Worm (Caenorhabditis elegans) whole organism, dauer: ENCODE measurements around the gene K12H6.10.
"Not testable (repeated sequence)": the region's sequence is repeated elsewhere in the genome, so short reads cannot be mapped to it uniquely, and the experiment has no call there.

Experiments used
- unc-62 ChIP-seq: sonication (generic microtip); optimal IDR thresholded peaks from 2 replicates; lab custom pipeline; 2017; ENCODE audit warnings: missing biosample characterization, missing genetic modification reagents, missing genetic modification characterization

The K12H6.10 gene

DNA sequence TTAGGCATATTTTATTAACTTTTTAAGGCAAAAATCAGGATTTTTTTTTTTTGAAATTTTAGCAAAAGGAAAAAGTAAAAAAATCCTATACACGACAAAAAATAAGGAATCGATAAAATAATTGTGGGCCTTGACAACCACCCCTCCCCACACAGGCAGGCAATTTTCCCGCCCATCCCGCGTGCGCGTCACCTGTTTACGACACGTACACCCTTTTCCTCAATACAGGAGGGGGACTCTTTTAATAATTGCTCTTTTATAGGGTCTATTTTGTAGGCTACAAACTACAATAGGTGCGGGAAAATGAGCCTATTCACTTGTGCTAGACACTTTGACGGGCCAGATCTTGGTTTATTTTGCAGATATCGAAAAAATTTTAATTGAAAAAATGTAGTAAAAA lies 9.9 kb downstream of the K12H6.10 start:
- no peak for TF ChIP-seq unc-62 (GFP tag; lab: Kevin White, UChicago)

DNA sequence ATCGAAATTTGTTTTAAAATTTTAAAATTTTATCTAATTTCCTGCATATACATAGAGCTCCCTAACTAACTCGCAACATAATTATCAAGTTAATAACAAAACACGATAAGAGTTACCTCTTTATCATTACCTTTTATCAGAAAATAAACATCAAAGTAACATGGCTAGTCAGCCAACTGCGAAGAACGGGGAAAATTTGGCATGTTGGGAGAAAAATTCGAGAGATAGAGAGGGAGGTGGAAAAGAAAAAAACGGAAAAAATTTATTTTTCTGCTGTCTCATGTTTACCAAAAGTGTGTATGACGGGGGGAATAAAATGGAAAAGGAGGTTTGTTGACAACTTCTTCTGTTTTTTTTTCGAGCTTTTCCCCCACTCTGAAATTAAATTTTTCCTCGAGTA lies 11.4 kb downstream of the K12H6.10 start:
- no peak for TF ChIP-seq unc-62 (GFP tag; lab: Kevin White, UChicago)

DNA sequence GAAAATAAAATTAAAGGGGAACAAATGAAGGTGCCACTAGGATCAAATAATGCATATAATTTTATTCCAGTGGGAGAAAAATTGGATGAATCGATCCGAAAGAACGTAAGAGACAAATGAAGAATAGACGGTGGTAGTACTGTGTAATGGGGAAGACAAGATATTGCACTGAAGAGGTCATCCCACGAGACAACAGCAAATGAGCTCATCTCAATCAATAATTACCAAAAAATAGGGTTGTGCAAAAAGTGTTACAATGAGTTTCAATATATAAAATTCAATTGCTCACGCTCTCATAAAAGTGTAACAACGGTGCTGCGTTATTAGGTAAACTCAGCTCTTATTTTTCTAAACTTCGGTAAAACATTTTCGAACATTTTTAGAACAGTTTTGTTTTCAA lies 14.2 kb downstream of the K12H6.10 start, which contains the start of gene K12H6.7:
Gene K12H6.7, minus strand, starts transcription at position 101 of the 400 bp plus-strand sequence.
- no peak for TF ChIP-seq unc-62 (GFP tag; lab: Kevin White, UChicago)

DNA sequence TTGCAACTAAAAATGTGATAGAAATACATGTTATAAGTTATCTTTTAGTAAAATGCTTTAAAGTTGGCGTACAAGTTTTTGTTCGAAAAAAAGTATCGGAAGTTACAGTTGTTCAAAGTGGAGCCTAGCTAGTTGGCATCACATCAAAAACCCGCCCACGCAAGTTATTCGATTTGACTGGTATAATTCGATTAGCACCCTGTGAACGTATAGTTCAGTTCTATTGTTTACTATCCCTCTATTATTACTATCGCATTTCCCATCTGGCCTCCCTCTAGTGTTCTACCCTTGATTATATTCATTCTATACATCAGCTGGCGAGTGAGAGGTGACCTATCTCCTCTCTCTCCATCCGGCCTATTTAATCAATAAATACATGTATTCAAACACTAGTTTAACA lies 16.3 kb downstream of the K12H6.10 start, which contains the start of gene Y110A2AL.4:
Gene Y110A2AL.4, plus strand, starts transcription at position 301 of the 400 bp plus-strand sequence.
- not testable (repeated sequence) for TF ChIP-seq unc-62 (GFP tag; lab: Kevin White, UChicago)

DNA sequence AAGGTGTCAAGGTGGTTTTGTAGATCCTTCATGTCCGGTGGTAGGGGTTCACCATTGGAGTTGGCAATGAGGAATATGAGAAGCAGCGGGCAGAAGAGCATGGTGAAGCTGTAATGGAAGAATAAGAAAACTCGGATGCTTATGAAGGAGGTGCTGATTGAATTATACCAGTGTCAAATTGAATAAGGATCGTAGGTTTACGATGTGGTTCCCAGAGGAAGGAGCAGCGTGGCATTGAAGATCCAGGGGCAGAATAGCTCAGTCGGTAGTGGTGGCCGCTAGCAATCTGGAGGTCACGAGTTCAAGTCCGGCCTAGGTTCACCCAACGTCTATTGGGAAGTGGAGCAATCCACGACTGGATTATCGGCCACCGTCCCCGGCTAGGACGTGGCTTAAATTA lies 18.9 kb downstream of the K12H6.10 start, which contains the start of gene Y110A2AL.6:
Gene Y110A2AL.6, minus strand, starts transcription at position 101 of the 400 bp plus-strand sequence.
- TF ChIP-seq unc-62 (GFP tag; lab: Kevin White, UChicago): no peak

DNA sequence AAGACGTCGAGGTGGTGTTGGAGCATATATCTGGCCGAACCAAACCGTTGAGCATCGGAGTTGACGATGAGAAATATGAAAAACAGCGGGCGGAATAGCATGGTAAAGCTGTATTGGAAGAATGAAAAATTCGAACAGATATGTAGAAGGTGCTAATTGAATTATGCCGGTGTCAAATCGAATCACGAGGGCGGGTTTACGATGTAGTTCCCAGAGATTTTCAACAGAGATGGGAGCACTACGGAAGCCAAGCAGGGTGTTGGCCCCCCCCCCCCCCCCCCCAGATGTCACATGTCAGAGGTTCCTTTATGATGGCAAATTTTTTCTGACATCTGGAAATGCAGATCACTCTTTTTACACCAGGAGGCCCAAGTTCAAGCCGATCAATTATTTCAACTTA lies 20.4 kb downstream of the K12H6.10 start, which contains the start of gene Y110A2AL.7:
Gene Y110A2AL.7, minus strand, starts transcription at position 101 of the 400 bp plus-strand sequence.
- TF ChIP-seq unc-62 (GFP tag; lab: Kevin White, UChicago): no peak

DNA sequence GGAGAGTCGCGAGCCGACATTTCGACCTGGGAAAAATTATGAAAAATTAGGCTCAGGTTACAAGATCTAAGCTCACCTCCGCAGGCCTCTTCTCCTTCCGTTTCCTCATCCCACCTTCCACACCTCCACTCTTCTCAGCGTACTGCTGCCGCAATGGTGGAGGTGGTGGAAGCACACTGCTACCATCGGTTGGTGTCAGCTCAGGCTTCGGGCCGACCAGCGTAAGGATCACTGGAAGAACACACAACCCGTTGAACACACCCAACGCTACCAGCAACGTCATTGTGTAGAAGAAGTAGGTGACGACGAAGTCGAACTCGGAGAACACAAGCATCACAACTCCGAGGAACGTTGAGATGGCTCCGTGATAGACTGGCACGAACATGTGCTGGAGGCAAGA lies 23.0 kb downstream of the K12H6.10 start:
- no peak for TF ChIP-seq unc-62 (GFP tag; lab: Kevin White, UChicago)

DNA sequence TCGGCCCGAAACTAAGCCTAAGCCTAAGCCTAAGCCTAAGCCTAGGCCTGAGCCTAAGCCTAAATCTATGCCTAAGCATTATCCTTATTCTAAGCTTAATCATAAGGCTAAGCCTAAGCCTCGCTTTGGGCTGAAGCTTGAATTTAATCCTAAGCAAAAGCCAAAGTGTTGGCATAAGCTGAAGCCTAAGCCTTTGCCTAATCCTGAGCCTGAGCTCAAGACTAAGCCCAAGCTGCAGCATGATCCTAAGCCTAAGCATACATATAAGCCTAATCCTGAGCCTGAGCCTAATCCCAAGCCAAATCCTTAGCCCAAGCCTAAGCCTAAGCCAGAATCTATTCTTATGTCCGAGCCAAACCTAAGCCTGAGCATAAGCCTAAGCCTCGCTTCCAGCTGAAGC lies 23.9 kb downstream of the K12H6.10 start:
- no peak for TF ChIP-seq unc-62 (GFP tag; lab: Kevin White, UChicago)

DNA sequence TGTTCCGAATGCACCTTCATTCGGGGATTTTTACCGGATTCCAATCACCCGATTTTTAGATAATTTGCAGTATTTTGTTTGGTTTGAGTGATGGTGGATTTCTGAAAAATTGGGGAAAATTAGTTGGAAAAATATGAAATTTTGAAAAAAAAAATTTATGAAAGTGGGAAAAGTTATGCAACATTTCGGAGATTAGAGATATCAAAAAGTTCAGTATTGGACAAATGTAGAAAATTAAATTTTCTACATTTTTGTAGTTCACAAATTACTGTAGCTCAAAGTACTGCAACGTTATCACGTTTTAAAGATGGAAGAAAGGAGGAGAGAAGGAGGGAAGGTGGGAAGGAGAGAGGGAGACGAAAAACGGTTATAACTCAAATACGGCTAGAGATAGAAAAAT lies 29.8 kb downstream of the K12H6.10 start, which contains the start of gene ptc-3:
Gene ptc-3, minus strand, starts transcription at position 101 of the 400 bp plus-strand sequence.
- TF ChIP-seq unc-62 (GFP tag; lab: Kevin White, UChicago): no peak

DNA sequence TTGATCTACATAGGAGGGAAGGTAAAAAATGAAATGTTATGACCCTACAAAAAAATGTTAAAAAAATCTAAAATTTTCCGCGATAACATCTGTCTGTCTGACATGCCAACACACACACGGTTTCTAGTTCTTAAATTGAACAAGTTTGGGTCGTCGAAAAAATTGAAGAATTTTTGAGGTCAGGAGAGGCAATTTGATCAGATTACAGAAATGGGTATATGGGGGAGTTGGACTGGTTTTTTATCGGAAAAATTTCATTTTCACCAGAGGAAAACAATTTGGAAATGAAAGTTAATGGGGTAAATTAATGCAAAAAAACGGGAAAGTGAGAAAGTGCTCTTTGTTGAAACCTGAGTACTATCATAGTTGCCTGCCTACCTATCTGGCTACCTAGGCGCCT lies 31.1 kb downstream of the K12H6.10 start:
- TF ChIP-seq unc-62 (GFP tag; lab: Kevin White, UChicago): no peak

DNA sequence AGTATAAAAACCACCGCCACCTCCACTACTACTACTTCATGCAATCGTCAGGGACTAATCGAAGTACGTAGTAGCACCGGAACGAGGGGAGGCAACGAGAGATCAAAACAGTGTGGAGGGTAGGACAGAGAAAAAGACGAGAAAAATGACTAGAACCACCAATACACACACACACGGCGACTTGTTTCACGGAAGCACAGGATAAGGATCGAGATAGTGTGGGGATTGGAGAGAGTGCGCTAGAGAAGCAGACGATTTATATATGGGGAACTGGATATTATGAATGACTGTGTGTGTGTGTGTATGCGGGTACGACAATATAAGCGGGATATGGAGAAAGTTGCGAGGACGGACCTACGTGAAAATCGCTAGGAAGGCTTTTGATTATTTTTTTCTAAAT lies 32.1 kb downstream of the K12H6.10 start:
- no peak for TF ChIP-seq unc-62 (GFP tag; lab: Kevin White, UChicago)

DNA sequence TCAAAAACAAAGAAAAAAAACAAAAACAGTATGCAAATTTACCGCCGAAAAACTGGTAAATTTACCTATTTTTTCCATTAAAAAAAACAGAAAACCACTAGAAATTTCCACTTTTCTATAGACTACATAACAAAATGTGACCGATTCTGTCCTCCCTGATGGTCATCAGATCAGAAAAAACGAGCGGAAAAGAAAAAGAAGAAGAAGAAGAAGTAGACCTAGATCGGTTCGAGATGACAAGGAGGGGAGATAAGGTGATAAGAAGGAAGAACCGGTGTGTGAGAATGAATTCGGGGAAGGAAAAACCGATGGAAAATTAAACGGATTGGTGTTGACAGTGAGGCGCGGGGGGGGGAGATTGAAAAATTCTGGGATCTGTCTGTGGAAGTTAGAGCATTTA lies 33.4 kb downstream of the K12H6.10 start:
- TF ChIP-seq unc-62 (GFP tag; lab: Kevin White, UChicago): no peak

DNA sequence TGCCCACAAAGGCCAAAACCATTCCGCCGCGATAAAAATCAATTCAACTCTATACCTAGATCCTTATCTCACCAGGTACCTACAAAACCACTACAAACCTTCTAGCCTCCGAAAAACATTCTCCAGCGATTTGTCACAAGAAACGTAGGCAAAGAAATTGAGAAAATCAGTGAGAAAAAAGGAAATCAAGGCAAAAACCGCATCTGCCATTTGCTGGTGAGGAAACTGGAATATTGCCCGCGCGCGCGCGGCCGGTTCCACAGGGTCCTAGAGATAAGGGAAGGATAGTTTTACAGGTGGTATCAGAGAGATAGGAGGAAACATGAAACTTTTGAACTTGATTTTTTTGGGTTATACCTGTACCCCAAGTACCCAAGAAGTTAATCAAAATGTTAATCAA lies 34.9 kb downstream of the K12H6.10 start:
- no peak for TF ChIP-seq unc-62 (GFP tag; lab: Kevin White, UChicago)

DNA sequence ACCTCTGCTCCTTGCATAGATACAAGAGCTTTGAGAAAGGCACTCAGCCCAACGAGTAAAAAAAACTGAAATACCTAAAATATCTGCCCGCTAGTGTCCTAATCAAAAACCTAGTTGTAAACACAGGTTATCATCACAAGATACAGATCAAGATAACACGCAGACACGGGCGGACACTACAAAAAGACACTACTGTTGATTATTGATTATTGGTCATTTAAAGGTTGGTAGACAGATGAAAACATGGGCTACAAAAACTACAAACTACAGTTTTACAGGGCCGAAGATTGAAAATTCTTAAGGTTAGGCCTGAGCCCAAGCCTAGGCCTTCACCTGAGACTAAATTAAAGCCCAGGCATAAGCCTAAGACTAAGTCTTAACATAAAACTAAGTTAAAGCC lies 36.2 kb downstream of the K12H6.10 start:
- no peak for TF ChIP-seq unc-62 (GFP tag; lab: Kevin White, UChicago)

DNA sequence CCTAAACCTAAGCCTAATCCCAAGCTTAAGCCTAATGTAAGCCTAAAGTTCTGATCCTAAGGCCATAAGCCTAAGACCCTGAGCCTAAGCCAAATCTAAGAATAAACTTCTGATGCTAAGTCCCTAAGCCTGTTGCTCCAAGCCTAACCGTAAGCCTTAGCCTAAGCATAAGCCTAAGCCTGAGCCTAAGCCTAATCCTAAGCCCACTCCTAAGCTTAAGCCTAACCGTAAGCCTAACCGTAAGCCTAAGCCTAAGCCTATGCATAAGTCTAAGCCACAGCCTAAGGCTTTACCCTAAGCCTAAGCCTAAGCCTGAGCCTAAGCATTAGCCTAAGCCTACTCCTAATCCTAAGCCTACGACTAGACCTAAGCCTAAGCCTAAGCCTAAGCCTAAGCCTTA lies 36.6 kb downstream of the K12H6.10 start:
- no peak for TF ChIP-seq unc-62 (GFP tag; lab: Kevin White, UChicago)

DNA sequence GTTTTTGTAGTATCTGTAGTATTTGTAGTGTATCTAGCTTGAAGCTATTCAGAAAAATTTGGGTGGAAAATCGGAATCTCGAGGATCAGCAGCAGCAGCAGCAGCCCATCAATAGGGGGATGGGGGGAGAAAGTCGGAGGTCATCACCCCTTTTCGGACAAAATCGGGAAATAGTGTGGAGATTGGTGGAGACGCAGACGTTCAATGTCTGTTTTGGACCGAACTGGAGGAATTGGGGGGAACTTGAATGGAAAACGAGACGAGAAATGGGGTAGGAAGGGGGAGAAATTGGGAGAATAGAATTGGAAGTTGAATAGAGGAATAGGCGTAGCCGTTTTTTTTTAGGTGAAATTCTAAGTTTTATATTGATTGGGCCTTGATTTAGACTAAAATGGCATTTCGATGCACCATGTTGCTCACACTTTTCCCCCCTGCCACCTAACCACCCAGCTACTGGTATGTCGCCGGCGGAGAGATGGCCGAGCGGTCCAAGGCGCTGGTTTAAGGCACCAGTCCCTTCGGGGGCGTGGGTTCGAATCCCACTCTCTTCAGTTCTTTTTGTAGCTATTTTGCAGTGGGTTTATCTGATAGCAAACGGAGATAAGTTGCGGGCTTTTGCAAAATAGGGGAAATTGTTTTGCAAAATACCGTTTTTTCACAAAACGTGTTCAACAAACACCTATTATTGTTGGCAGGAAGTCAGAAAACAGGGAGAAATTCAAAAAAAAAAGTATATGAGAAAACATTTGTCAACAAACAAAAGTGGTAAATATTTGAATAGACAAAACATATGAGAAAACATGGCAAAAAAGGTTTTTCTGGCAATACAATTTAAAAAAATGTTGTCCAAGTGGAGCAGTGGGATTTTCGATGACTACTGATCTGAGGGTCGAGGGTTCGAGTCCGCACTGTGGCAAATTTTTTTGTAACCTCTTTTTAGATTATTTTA lies 37.5 kb downstream of the K12H6.10 start:
- TF ChIP-seq unc-62 (GFP tag; lab: Kevin White, UChicago): no peak
